Worm (Caenorhabditis elegans) whole organism, young adult: Measurements from ENCODE around the gene D2024.5.

Source experiments
- C17E4.6 ChIP-seq: fragments of 200-800 bp; sonication (Bioruptor generic); IDR thresholded peaks from 2 replicates; pipeline ENCODE4 v1.3.6; 2022; ENCODE audit warnings: missing genetic modification reagents, missing genetic modification characterization, missing compliant biosample characterization
- F10E7.11 ChIP-seq: sonication (generic microtip); optimal IDR thresholded peaks from 2 replicates; lab custom pipeline; 2017; ENCODE audit warnings: mild to moderate bottlenecking, missing genetic modification characterization, moderate library complexity, missing compliant biosample characterization
- F39B2.1 ChIP-seq: fragments of 200-800 bp; sonication (Bioruptor generic); IDR thresholded peaks from 2 replicates; pipeline ENCODE4 v1.3.6; 2022; ENCODE audit warnings: missing genetic modification reagents, missing genetic modification characterization, missing compliant biosample characterization
- F55B11.4 ChIP-seq: sonication (generic microtip); optimal IDR thresholded peaks from 2 replicates; lab custom pipeline; 2016; ENCODE audit warnings: missing compliant biosample characterization, missing genetic modification characterization, borderline replicate concordance; ENCODE audit not compliant: insufficient read depth
- K11D2.4 ChIP-seq: fragments of 200-800 bp; sonication (Bioruptor generic); IDR thresholded peaks from 2 replicates; pipeline ENCODE4 v1.3.6; 2022; ENCODE audit warnings: missing genetic modification reagents, missing genetic modification characterization, missing compliant biosample characterization
- K12H6.12 ChIP-seq: fragments of 200-800 bp; sonication (Bioruptor generic); optimal IDR thresholded peaks from 2 replicates; lab custom pipeline; 2018; ENCODE audit warnings: mild to moderate bottlenecking, missing genetic modification characterization, missing compliant biosample characterization
- Y53F4B.3 ChIP-seq: fragments of 200-800 bp; sonication (Bioruptor generic); IDR thresholded peaks from 2 replicates; pipeline ENCODE4 v1.3.6; 2022; ENCODE audit warnings: missing genetic modification reagents, missing genetic modification characterization, missing compliant biosample characterization
- Y53G8AR.9 ChIP-seq: fragments of 200-800 bp; sonication (Bioruptor generic); conservative IDR thresholded peaks from 2 replicates; pipeline ENCODE4 v1.3.6; 2022; ENCODE audit warnings: missing genetic modification reagents, missing genetic modification characterization, missing compliant biosample characterization
- Y56A3A.18 ChIP-seq: fragments of 200-800 bp; sonication (Bioruptor generic); IDR thresholded peaks from 2 replicates; pipeline ENCODE4 v1.3.6; 2022; ENCODE audit warnings: missing genetic modification reagents, missing genetic modification characterization, missing compliant biosample characterization
- Y95B8A.8 ChIP-seq: fragments of 200-800 bp; sonication (Bioruptor generic); IDR thresholded peaks from 2 replicates; pipeline ENCODE4 v1.3.6; 2022; ENCODE audit warnings: missing genetic modification reagents, missing genetic modification characterization, missing compliant biosample characterization
- akir-1 ChIP-seq: fragments of 200-800 bp; sonication (Bioruptor generic); optimal IDR thresholded peaks from 2 replicates; lab custom pipeline; 2018; ENCODE audit warnings: mild to moderate bottlenecking, missing genetic modification characterization, moderate library complexity, missing compliant biosample characterization
- ama-1 ChIP-seq, 3 experiments: fragments of 150-350 bp in 1 of 3; sonication (generic microtip) in 2 of 3; optimal IDR thresholded peaks; 2 replicates each; lab custom pipeline; 2014 to 2018; ENCODE audit warnings: missing biosample characterization in 2 of 3, missing genetic modification characterization in 2 of 3, missing genetic modification reagents in 2 of 3
- bed-2 ChIP-seq: fragments of 200-800 bp; sonication (Bioruptor generic); IDR thresholded peaks from 2 replicates; pipeline ENCODE4 v1.3.6; 2022; ENCODE audit warnings: missing genetic modification reagents, missing genetic modification characterization, missing compliant biosample characterization
- ceh-100 ChIP-seq: fragments of 200-800 bp; sonication (Bioruptor generic); IDR thresholded peaks from 2 replicates; pipeline ENCODE4 v1.3.6; 2022; ENCODE audit warnings: missing genetic modification reagents, missing genetic modification characterization, missing compliant biosample characterization
- ceh-58 ChIP-seq: fragments of 200-800 bp; sonication (Bioruptor generic); IDR thresholded peaks from 2 replicates; pipeline ENCODE4 v1.3.6; 2022; ENCODE audit warnings: missing genetic modification characterization, missing compliant biosample characterization
- ceh-91 ChIP-seq: fragments of 200-800 bp; sonication (Bioruptor generic); IDR thresholded peaks from 2 replicates; pipeline ENCODE4 v1.3.6; 2022; ENCODE audit warnings: missing genetic modification reagents, missing genetic modification characterization, missing compliant biosample characterization
- dpff-1 ChIP-seq: sonication (generic microtip); optimal IDR thresholded peaks from 2 replicates; lab custom pipeline; 2017; ENCODE audit warnings: mild to moderate bottlenecking, missing genetic modification characterization, missing compliant biosample characterization
- ets-4 ChIP-seq: fragments of 200-800 bp; sonication (Bioruptor generic); optimal IDR thresholded peaks from 2 replicates; lab custom pipeline; 2018; ENCODE audit warnings: mild to moderate bottlenecking, missing genetic modification characterization, missing compliant biosample characterization
- him-1 ChIP-seq: sonication (generic microtip); optimal IDR thresholded peaks from 2 replicates; lab custom pipeline; 2016; ENCODE audit warnings: missing genotype, missing genetic modification reagents, missing genetic modification characterization, missing compliant biosample characterization
- hmg-1.2 ChIP-seq: fragments of 200-800 bp; sonication (Bioruptor generic); IDR thresholded peaks from 2 replicates; pipeline ENCODE4 v1.3.6; 2022; ENCODE audit warnings: missing genetic modification reagents, missing genetic modification characterization, missing compliant biosample characterization
- hrde-1 ChIP-seq: sonication (generic microtip); optimal IDR thresholded peaks from 2 replicates; lab custom pipeline; 2016; ENCODE audit warnings: missing genetic modification characterization, mild to moderate bottlenecking, missing compliant biosample characterization, moderate library complexity, missing genotype, missing genetic modification reagents, borderline replicate concordance
- let-526 ChIP-seq: fragments of 200-800 bp; sonication (Bioruptor generic); IDR thresholded peaks from 2 replicates; pipeline ENCODE4 v1.3.6; 2022; ENCODE audit warnings: missing genetic modification reagents, missing genetic modification characterization, missing compliant biosample characterization
- let-607 ChIP-seq, 2 experiments: fragments of 200-800 bp in 1 of 2; sonication (Bioruptor generic) in 1 of 2; sonication (generic microtip) in 1 of 2; optimal IDR thresholded peaks; 2 replicates each; lab custom pipeline; 2016 to 2018; ENCODE audit warnings: mild to moderate bottlenecking in 2 of 2, missing compliant biosample characterization in 2 of 2, missing genetic modification characterization in 2 of 2, moderate library complexity in 2 of 2, missing genotype in 1 of 2
- lin-26 ChIP-seq: fragments of 200-800 bp; sonication (Bioruptor generic); IDR thresholded peaks from 2 replicates; pipeline ENCODE4 v1.3.6; 2022; ENCODE audit warnings: missing genetic modification reagents, missing genetic modification characterization, missing compliant biosample characterization
- madf-6 ChIP-seq: fragments of 200-800 bp; sonication (Bioruptor generic); IDR thresholded peaks from 2 replicates; pipeline ENCODE4 v1.3.6; 2022; ENCODE audit warnings: missing genetic modification reagents, missing genetic modification characterization, missing compliant biosample characterization
- madf-8 ChIP-seq: fragments of 200-800 bp; sonication (Bioruptor generic); conservative IDR thresholded peaks from 2 replicates; pipeline ENCODE4 v1.3.6; 2022; ENCODE audit warnings: missing genetic modification reagents, missing genetic modification characterization, missing compliant biosample characterization
- mcd-1 ChIP-seq: fragments of 200-800 bp; sonication (Bioruptor generic); IDR thresholded peaks from 2 replicates; pipeline ENCODE4 v1.3.6; 2022; ENCODE audit warnings: missing genetic modification reagents, missing genetic modification characterization, missing compliant biosample characterization
- mel-28 ChIP-seq: sonication (generic microtip); optimal IDR thresholded peaks from 2 replicates; lab custom pipeline; 2016; ENCODE audit warnings: borderline replicate concordance, mild to moderate bottlenecking, missing genetic modification characterization, missing compliant biosample characterization
- mxl-1 ChIP-seq: sonication (generic microtip); optimal IDR thresholded peaks from 2 replicates; lab custom pipeline; 2016; ENCODE audit warnings: missing genetic modification characterization, missing compliant biosample characterization
- rpc-1 ChIP-seq, 2 experiments: fragments of 150-350 bp in 1 of 2; sonication (generic microtip) in 1 of 2; optimal IDR thresholded peaks; 2 replicates each; lab custom pipeline; 2014 to 2018; ENCODE audit warnings: missing biosample characterization in 1 of 2, missing genetic modification characterization in 1 of 2, missing genetic modification reagents in 1 of 2, missing genotype in 1 of 2
- snpc-3.4 ChIP-seq: sonication (generic microtip); optimal IDR thresholded peaks from 2 replicates; lab custom pipeline; 2017; ENCODE audit warnings: missing genetic modification characterization, mild to moderate bottlenecking, missing compliant biosample characterization, antibody characterized with exemption, moderate library complexity, missing genotype, missing genetic modification reagents
- tbx-9 ChIP-seq: sonication (generic microtip); optimal IDR thresholded peaks from 2 replicates; lab custom pipeline; 2016; ENCODE audit warnings: borderline replicate concordance, missing genetic modification characterization, inconsistent platforms, missing compliant biosample characterization
- unc-130 ChIP-seq: sonication (generic microtip); optimal IDR thresholded peaks from 2 replicates; lab custom pipeline; 2016; ENCODE audit warnings: missing genetic modification reagents, missing genetic modification characterization, missing compliant biosample characterization
- unc-62 ChIP-seq: fragments of 150-350 bp; optimal IDR thresholded peaks from 2 replicates; lab custom pipeline; 2014; ENCODE audit warnings: missing biosample characterization, missing genetic modification reagents, missing genetic modification characterization
- zim-3 ChIP-seq: sonication (generic microtip); optimal IDR thresholded peaks from 2 replicates; lab custom pipeline; 2017; ENCODE audit warnings: mild to moderate bottlenecking, missing genetic modification characterization, moderate library complexity, missing compliant biosample characterization
- ztf-28 ChIP-seq: fragments of 200-800 bp; sonication (Bioruptor generic); IDR thresholded peaks from 2 replicates; pipeline ENCODE4 v1.3.6; 2022; ENCODE audit warnings: missing genetic modification reagents, missing genetic modification characterization, missing compliant biosample characterization

The D2024.5 gene

ce11 chrIV:7253271-7253670, 25.2 kb upstream of the D2024.5 start (continued):
- TF ChIP-seq madf-6 (GFP tag; lab: Robert Waterston, UW) (peak; percentile 34; the same call in 1 of the 2 replicates), tbx-9 (tag; lab: Kevin White, UChicago) (no peak), C17E4.6 (GFP tag; lab: Robert Waterston, UW) (no peak), rpc-1 (optimal IDR thresholded peaks at IDR 0.05; lab: Kevin White, UChicago) (no peak), rpc-1 (tag; optimal IDR thresholded peaks at IDR 0.05; lab: Kevin White, UChicago) (no peak), ets-4 (GFP tag; lab: Kevin White, UChicago) (no peak), F10E7.11 (tag; lab: Kevin White, UChicago) (no peak), Y95B8A.8 (GFP tag; lab: Robert Waterston, UW) (no peak), Y56A3A.18 (GFP tag; lab: Robert Waterston, UW) (no peak), mxl-1 (tag; lab: Kevin White, UChicago) (no peak), unc-130 (no peak), unc-62 (GFP tag; lab: Kevin White, UChicago) (no peak), mcd-1 (GFP tag; lab: Robert Waterston, UW) (0 out of 2 replicates have a peak, but pooled peaks have one; percentile 14), lin-26 (GFP tag; lab: Robert Waterston, UW) (no peak), mel-28 (no peak), ceh-91 (GFP tag; lab: Robert Waterston, UW) (0 out of 2 replicates have a peak, but pooled peaks have one; percentile 17), K11D2.4 (GFP tag; lab: Robert Waterston, UW) (no peak), hmg-1.2 (peak; percentile 85), dpff-1 (tag; lab: Kevin White, UChicago) (no peak), him-1 (peak; percentile 76), snpc-3.4 (tag; lab: Kevin White, UChicago) (peak; percentile 64), Y53G8AR.9 (GFP tag; lab: Robert Waterston, UW) (no peak), F55B11.4 (tag; lab: Kevin White, UChicago) (no peak), zim-3 (tag; lab: Kevin White, UChicago) (no peak), let-526 (GFP tag; lab: Robert Waterston, UW) (no peak), K12H6.12 (no peak), ztf-28 (GFP tag; lab: Robert Waterston, UW) (no peak), F39B2.1 (GFP tag; lab: Robert Waterston, UW) (no peak), madf-8 (GFP tag; lab: Robert Waterston, UW) (0 out of 2 replicates have a peak, but pooled peaks have one; percentile 28), let-607 (tag; optimal IDR thresholded peaks at IDR 0.05; lab: Kevin White, UChicago) (no peak), hrde-1 (no peak), ceh-58 (no peak)
- TF ChIP-seq, all 124 proteins: peak for 20

DNA sequence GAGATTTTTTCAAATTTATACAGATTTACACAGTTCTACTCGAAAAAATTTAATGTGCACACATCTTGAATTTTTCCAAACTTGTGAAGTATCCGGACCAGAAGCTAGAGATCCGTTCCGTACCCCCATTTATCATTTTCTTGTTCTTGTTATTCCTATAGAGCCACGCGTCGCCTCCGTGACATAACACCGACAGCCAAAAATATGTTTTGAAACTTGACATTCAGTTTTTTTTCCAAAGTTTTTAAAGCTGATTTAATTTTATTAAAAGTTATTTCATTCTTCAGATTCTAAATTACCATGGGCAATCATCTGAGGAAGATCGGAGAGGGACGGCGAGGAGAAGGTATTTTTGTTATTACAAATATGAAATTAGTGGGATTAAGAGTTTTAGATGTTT, 22.1 kb upstream of the D2024.5 start, which contains the start of gene D2024.18:
TSS of gene D2024.18 (plus strand) at position 301 of the 400 bp plus-strand sequence.
- TF ChIP-seq bed-2 (GFP tag; lab: Robert Waterston, UW) (no peak), akir-1 (GFP tag; lab: Kevin White, UChicago) (no peak), Y53F4B.3 (GFP tag; lab: Robert Waterston, UW) (no peak), ama-1 (optimal IDR thresholded peaks at IDR 0.05; lab: Kevin White, UChicago) (no peak), ama-1 (GFP tag; optimal IDR thresholded peaks at IDR 0.05; lab: Kevin White, UChicago) (no peak), F55B11.4 (tag; lab: Kevin White, UChicago) (no peak), ceh-100 (GFP tag; lab: Robert Waterston, UW) (no peak)
